Worm (Caenorhabditis elegans) whole organism, early embryonic: Measurements from ENCODE around the gene srab-25.

Experiments
- B0310.2 ChIP-seq: sonication (generic microtip); optimal IDR thresholded peaks from 2 replicates; lab custom pipeline; 2016; ENCODE audit warnings: mild to moderate bottlenecking, missing genetic modification characterization, missing compliant biosample characterization
- F13C5.2 ChIP-seq: sonication (generic microtip); optimal IDR thresholded peaks from 2 replicates; lab custom pipeline; 2017; ENCODE audit warnings: mild to moderate bottlenecking, missing genetic modification characterization, inconsistent platforms, missing compliant biosample characterization
- ama-1 ChIP-seq: fragments of 150-350 bp; optimal IDR thresholded peaks from 2 replicates; lab custom pipeline; 2014
- ceh-36 ChIP-seq: sonication (generic microtip); optimal IDR thresholded peaks from 2 replicates; lab custom pipeline; 2016; ENCODE audit warnings: missing genetic modification characterization, inconsistent platforms, missing compliant biosample characterization
- ets-7 ChIP-seq: sonication (generic microtip); optimal IDR thresholded peaks from 2 replicates; lab custom pipeline; 2016; ENCODE audit warnings: missing genotype, missing genetic modification characterization, missing compliant biosample characterization
- flt-1 ChIP-seq: fragments of 200-800 bp; sonication (Bioruptor generic); IDR thresholded peaks from 2 replicates; pipeline ENCODE4 v1.3.6; 2022; ENCODE audit warnings: missing genetic modification characterization, missing compliant biosample characterization
- hmbx-1 ChIP-seq: sonication (generic microtip); optimal IDR thresholded peaks from 2 replicates; lab custom pipeline; 2016; ENCODE audit warnings: mild to moderate bottlenecking, missing genetic modification characterization, missing compliant biosample characterization
- hmg-4 ChIP-seq: fragments of 200-800 bp; sonication (Bioruptor generic); optimal IDR thresholded peaks from 2 replicates; lab custom pipeline; 2018; ENCODE audit warnings: mild to moderate bottlenecking, missing genetic modification characterization, missing compliant biosample characterization
- hnd-1 ChIP-seq: sonication (generic microtip); optimal IDR thresholded peaks from 2 replicates; lab custom pipeline; 2016; ENCODE audit warnings: missing genetic modification characterization, missing compliant biosample characterization
- pes-1 ChIP-seq: fragments of 200-800 bp; sonication (Bioruptor generic); IDR thresholded peaks from 2 replicates; pipeline ENCODE4 v1.3.6; 2022; ENCODE audit warnings: missing genetic modification reagents, missing genetic modification characterization, missing compliant biosample characterization
- scrt-1 ChIP-seq: fragments of 200-800 bp; sonication (Bioruptor generic); IDR thresholded peaks from 2 replicates; pipeline ENCODE4 v1.3.6; 2022; ENCODE audit warnings: missing genetic modification characterization, missing compliant biosample characterization
- sea-1 ChIP-seq: fragments of 200-800 bp; sonication (Bioruptor generic); conservative IDR thresholded peaks from 2 replicates; pipeline ENCODE4 v1.3.6; 2022; ENCODE audit warnings: missing genetic modification characterization, missing compliant biosample characterization
- tbx-11 ChIP-seq: fragments of 200-800 bp; sonication (Bioruptor generic); IDR thresholded peaks from 2 replicates; pipeline ENCODE4 v1.3.6; 2022; ENCODE audit warnings: missing genetic modification characterization, missing compliant biosample characterization
- tra-4 ChIP-seq: sonication (generic microtip); optimal IDR thresholded peaks from 2 replicates; lab custom pipeline; 2017; ENCODE audit warnings: missing genetic modification characterization, missing compliant biosample characterization

DNA sequence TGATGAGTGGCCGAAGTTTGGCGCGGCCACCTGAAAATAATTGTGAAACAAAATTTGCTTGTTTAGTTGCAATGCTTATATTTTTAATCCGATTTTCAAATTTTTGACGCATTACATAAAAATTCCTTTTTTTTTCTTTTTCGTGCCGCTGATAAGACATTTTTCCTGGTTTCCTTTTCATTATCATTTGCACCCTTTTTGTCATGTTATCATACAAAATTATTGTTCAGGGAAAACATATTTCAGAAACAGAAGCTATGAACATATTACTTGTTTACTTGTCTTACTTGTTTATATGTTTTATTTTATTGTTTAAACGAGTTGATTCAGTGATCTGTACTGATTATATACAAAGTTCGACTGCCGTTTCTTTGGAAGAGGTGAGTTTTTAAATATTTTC is 19.7 kb upstream of the srab-25 start, which contains the start of gene clec-205:
- TF ChIP-seq tra-4 (tag; lab: Kevin White, UChicago) (no peak), ama-1 (no peak), ets-7 (tag; lab: Kevin White, UChicago) (no peak), F13C5.2 (tag; lab: Kevin White, UChicago) (no peak), ceh-36 (tag; lab: Kevin White, UChicago) (no peak), flt-1 (no peak), hmg-4 (no peak), tbx-11 (GFP tag; lab: Robert Waterston, UW) (no peak), B0310.2 (tag; lab: Kevin White, UChicago) (no peak), sea-1 (GFP tag; lab: Robert Waterston, UW) (no peak), pes-1 (GFP tag; lab: Robert Waterston, UW) (no peak), hmbx-1 (tag; lab: Kevin White, UChicago) (no peak), scrt-1 (GFP tag; lab: Robert Waterston, UW) (no peak), hnd-1 (tag; lab: Kevin White, UChicago) (no peak)
